Worm (Caenorhabditis elegans): ENCODE measurements around the gene rps-21.
A peak's percentile ranks its signal among the peaks of the same experiment; 100 is the strongest.

ce11 chrIII:7199467-7199866, 10.0 kb upstream of the rps-21 start:
- TF ChIP-seq unc-39 (tag; optimal IDR thresholded peaks at IDR 0.05) (no peak), elt-1 (tag; optimal IDR thresholded peaks at IDR 0.05; ENCODE audit: borderline replicate concordance, insufficient read depth) (no peak), blmp-1 (tag; optimal IDR thresholded peaks at IDR 0.05) (peak; percentile 17), elt-3 (tag; optimal IDR thresholded peaks at IDR 0.05) (no peak)

All from whole organism, mixed stage, embryonic.